Worm (Caenorhabditis elegans): Measurements from ENCODE around the gene gpd-4.

ce11 chrII:10170837-10171318 is at the start of gene gpd-4:
- TF ChIP-seq skn-1 (tag; optimal IDR thresholded peaks at IDR 0.05) (no peak), fos-1 (tag; optimal IDR thresholded peaks at IDR 0.05) (no peak), R02D3.7 (tag; optimal IDR thresholded peaks at IDR 0.05) (no peak), nhr-102 (tag; optimal IDR thresholded peaks at IDR 0.05) (no peak), dve-1 (tag; optimal IDR thresholded peaks at IDR 0.05; ENCODE audit: insufficient read depth) (no peak), daf-8 (GFP tag; IDR thresholded peaks at IDR 0.05) (no peak), lin-15B (tag; optimal IDR thresholded peaks at IDR 0.05) (no peak), lin-13 (GFP tag; optimal IDR thresholded peaks at IDR 0.05) (no peak), zag-1 (tag; optimal IDR thresholded peaks at IDR 0.05) (no peak), mes-2 (tag; optimal IDR thresholded peaks at IDR 0.05; ENCODE audit: poor library complexity, severe bottlenecking) (no peak)
